Worm (Caenorhabditis elegans) whole organism, L4 larva: ENCODE results near the gene C34E10.12.
A peak's percentile ranks its signal among the peaks of the same experiment; 100 is the strongest.

Experiments used
- F10B5.3 ChIP-seq: sonication (generic microtip); optimal IDR thresholded peaks from 2 replicates; lab custom pipeline; 2016; ENCODE audit warnings: mild to moderate bottlenecking, missing genetic modification characterization, missing compliant biosample characterization
- R02D3.7 ChIP-seq: fragments of 150-350 bp; sonication (generic microtip); optimal IDR thresholded peaks from 3 replicates; lab custom pipeline; 2014; ENCODE audit warnings: missing biosample characterization, missing genetic modification characterization
- T20F7.1 ChIP-seq: fragments of 200-800 bp; sonication (Bioruptor generic); optimal IDR thresholded peaks from 2 replicates; lab custom pipeline; 2018; ENCODE audit warnings: mild to moderate bottlenecking, missing genetic modification characterization, missing compliant biosample characterization
- aha-1 ChIP-seq: fragments of 150-350 bp; peaks from one replicate; lab custom pipeline; 2014; ENCODE audit warnings: missing biosample characterization, missing genetic modification characterization
- ces-1 ChIP-seq: fragments of 150-350 bp; sonication (generic microtip); optimal IDR thresholded peaks from 4 replicates; lab custom pipeline; 2014; ENCODE audit warnings: missing biosample characterization, missing genetic modification reagents, missing genetic modification characterization
- ctbp-1 ChIP-seq: fragments of 200-800 bp; sonication (Bioruptor generic); IDR thresholded peaks from 2 replicates; pipeline ENCODE4 v1.3.6; 2022; ENCODE audit warnings: missing genetic modification reagents, missing genetic modification characterization, missing compliant biosample characterization
- daf-16 ChIP-seq, 3 experiments: sonication (generic microtip); optimal IDR thresholded peaks; 2 replicates each; lab custom pipeline; 2016 to 2017; ENCODE audit warnings: missing genetic modification characterization in 3 of 3, missing genetic modification reagents in 3 of 3, mild to moderate bottlenecking in 2 of 3, missing compliant biosample characterization in 2 of 3, missing biosample characterization in 1 of 3, moderate library complexity in 1 of 3
- daf-19 ChIP-seq: fragments of 200-800 bp; sonication (Bioruptor generic); conservative IDR thresholded peaks from 2 replicates; pipeline ENCODE4 v1.3.6; 2022; ENCODE audit warnings: missing genetic modification characterization, missing compliant biosample characterization
- daf-8 ChIP-seq: fragments of 200-800 bp; sonication (Bioruptor generic); IDR thresholded peaks from 2 replicates; pipeline ENCODE4 v1.3.6; 2022; ENCODE audit warnings: missing genetic modification characterization, missing compliant biosample characterization
- dmd-6 ChIP-seq: fragments of 200-800 bp; sonication (Bioruptor generic); IDR thresholded peaks from 2 replicates; pipeline ENCODE4 v1.3.6; 2022; ENCODE audit warnings: missing genetic modification reagents, missing genetic modification characterization, missing compliant biosample characterization
- dmd-9 ChIP-seq: fragments of 200-800 bp; sonication (Bioruptor generic); IDR thresholded peaks from 2 replicates; pipeline ENCODE4 v1.3.6; 2022; ENCODE audit warnings: missing genetic modification reagents, missing genetic modification characterization, missing compliant biosample characterization
- dpl-1 ChIP-seq: fragments of 150-350 bp; optimal IDR thresholded peaks from 2 replicates; lab custom pipeline; 2014; ENCODE audit warnings: missing biosample characterization, missing genetic modification reagents, missing genetic modification characterization
- dve-1 ChIP-seq: sonication (generic microtip); optimal IDR thresholded peaks from 2 replicates; lab custom pipeline; 2017; ENCODE audit warnings: antibody characterized with exemption, mild to moderate bottlenecking, missing genetic modification characterization, missing compliant biosample characterization; ENCODE audit not compliant: insufficient read depth
- egl-27 ChIP-seq: sonication (generic microtip); optimal IDR thresholded peaks from 3 replicates; lab custom pipeline; 2017; ENCODE audit warnings: missing biosample characterization, missing genetic modification reagents, missing genetic modification characterization
- fkh-10 ChIP-seq: fragments of 150-350 bp; optimal IDR thresholded peaks from 2 replicates; lab custom pipeline; 2014; ENCODE audit warnings: missing biosample characterization, missing genetic modification reagents, missing genetic modification characterization
- hlh-11 ChIP-seq: fragments of 200-800 bp; sonication (Bioruptor generic); optimal IDR thresholded peaks from 2 replicates; lab custom pipeline; 2018; ENCODE audit warnings: mild to moderate bottlenecking, missing genetic modification characterization, missing compliant biosample characterization
- hmg-1.1 ChIP-seq: fragments of 200-800 bp; sonication (Bioruptor generic); IDR thresholded peaks from 2 replicates; pipeline ENCODE4 v1.3.6; 2022; ENCODE audit warnings: missing genetic modification reagents, missing genetic modification characterization, missing compliant biosample characterization
- lin-1 ChIP-seq: fragments of 200-800 bp; sonication (Bioruptor generic); IDR thresholded peaks from 2 replicates; pipeline ENCODE4 v1.3.6; 2022; ENCODE audit warnings: missing genetic modification reagents, missing genetic modification characterization, missing compliant biosample characterization
- lin-13 ChIP-seq: fragments of 150-350 bp; optimal IDR thresholded peaks from 2 replicates; lab custom pipeline; 2014; ENCODE audit warnings: missing biosample characterization, missing genetic modification reagents, missing genetic modification characterization
- lin-29 ChIP-seq: fragments of 200-800 bp; sonication (Bioruptor generic); IDR thresholded peaks from 2 replicates; pipeline ENCODE4 v1.3.6; 2022; ENCODE audit warnings: missing genetic modification reagents, missing genetic modification characterization, missing compliant biosample characterization
- lsy-2 ChIP-seq, 2 experiments: fragments of 150-350 bp in 1 of 2; sonication (generic microtip) in 1 of 2; optimal IDR thresholded peaks; 2 replicates each; lab custom pipeline; 2014 to 2017; ENCODE audit warnings: missing biosample characterization in 2 of 2, missing genetic modification characterization in 2 of 2
- madf-5 ChIP-seq, 2 experiments: fragments of 200-800 bp; sonication (Bioruptor generic); IDR thresholded peaks; 2 replicates each; pipeline ENCODE4 v1.3.6; 2022; ENCODE audit warnings: missing compliant biosample characterization in 2 of 2, missing genetic modification characterization in 2 of 2
- madf-9 ChIP-seq: fragments of 200-800 bp; sonication (Bioruptor generic); conservative IDR thresholded peaks from 2 replicates; pipeline ENCODE4 v1.3.6; 2022; ENCODE audit warnings: missing genetic modification reagents, missing genetic modification characterization, missing compliant biosample characterization
- mdl-1 ChIP-seq, 2 experiments: fragments of 150-350 bp in 1 of 2; sonication (generic microtip) in 1 of 2; optimal IDR thresholded peaks; 2 replicates each; lab custom pipeline; 2014 to 2017; ENCODE audit warnings: missing biosample characterization in 2 of 2, missing genetic modification characterization in 2 of 2
- mep-1 ChIP-seq: fragments of 150-350 bp; sonication (generic microtip); optimal IDR thresholded peaks from 3 replicates; lab custom pipeline; 2014; ENCODE audit warnings: missing biosample characterization, missing genetic modification characterization
- nhr-10 ChIP-seq: fragments of 150-350 bp; optimal IDR thresholded peaks from 2 replicates; lab custom pipeline; 2014; ENCODE audit warnings: missing biosample characterization, missing genetic modification characterization
- nhr-11 ChIP-seq: fragments of 150-350 bp; optimal IDR thresholded peaks from 2 replicates; lab custom pipeline; 2014; ENCODE audit warnings: missing biosample characterization, missing genetic modification characterization
- nhr-25 ChIP-seq: sonication (generic microtip); optimal IDR thresholded peaks from 2 replicates; lab custom pipeline; 2017; ENCODE audit warnings: missing genetic modification characterization, mild to moderate bottlenecking, missing compliant biosample characterization, antibody characterized with exemption, moderate library complexity, borderline replicate concordance; ENCODE audit not compliant: insufficient read depth
- nhr-28 ChIP-seq: fragments of 150-350 bp; optimal IDR thresholded peaks from 2 replicates; lab custom pipeline; 2014; ENCODE audit warnings: missing biosample characterization, missing genetic modification characterization
- nhr-41 ChIP-seq: fragments of 200-800 bp; sonication (Bioruptor generic); IDR thresholded peaks from 2 replicates; pipeline ENCODE4 v1.3.6; 2022; ENCODE audit warnings: missing genetic modification reagents, missing genetic modification characterization, missing compliant biosample characterization
- nhr-6 ChIP-seq: fragments of 150-350 bp; optimal IDR thresholded peaks from 2 replicates; lab custom pipeline; 2014; ENCODE audit warnings: missing biosample characterization, missing genetic modification characterization
- nhr-77 ChIP-seq: fragments of 150-350 bp; optimal IDR thresholded peaks from 2 replicates; lab custom pipeline; 2014; ENCODE audit warnings: missing biosample characterization, missing genetic modification characterization
- php-3 ChIP-seq: fragments of 200-800 bp; sonication (Bioruptor generic); IDR thresholded peaks from 2 replicates; pipeline ENCODE4 v1.3.6; 2022; ENCODE audit warnings: missing genetic modification reagents, missing genetic modification characterization, missing compliant biosample characterization
- pqm-1 ChIP-seq: sonication (generic microtip); optimal IDR thresholded peaks from 2 replicates; lab custom pipeline; 2017; ENCODE audit warnings: missing biosample characterization, missing genetic modification characterization
- saeg-2 ChIP-seq: fragments of 200-800 bp; sonication (Bioruptor generic); IDR thresholded peaks from 2 replicates; pipeline ENCODE4 v1.3.6; 2022; ENCODE audit warnings: missing genetic modification reagents, missing genetic modification characterization, missing compliant biosample characterization
- snpc-1.2 ChIP-seq: fragments of 200-800 bp; sonication (Bioruptor generic); IDR thresholded peaks from 2 replicates; pipeline ENCODE4 v1.3.6; 2022; ENCODE audit warnings: missing genetic modification reagents, missing genetic modification characterization, missing compliant biosample characterization
- spr-3 ChIP-seq: fragments of 200-800 bp; sonication (Bioruptor generic); optimal IDR thresholded peaks from 2 replicates; lab custom pipeline; 2018; ENCODE audit warnings: mild to moderate bottlenecking, missing genetic modification characterization, missing compliant biosample characterization
- tra-1 ChIP-seq: fragments of 200-800 bp; sonication (Bioruptor generic); IDR thresholded peaks from 2 replicates; pipeline ENCODE4 v1.3.6; 2022; ENCODE audit warnings: missing genetic modification reagents, missing genetic modification characterization, missing compliant biosample characterization
- unc-130 ChIP-seq: sonication (generic microtip); optimal IDR thresholded peaks from 2 replicates; lab custom pipeline; 2016; ENCODE audit warnings: missing genetic modification reagents, missing genetic modification characterization, missing compliant biosample characterization
- unc-62 ChIP-seq, 3 experiments: fragments of 150-350 bp in 1 of 3; sonication (generic microtip); optimal IDR thresholded peaks in 2 of 3; peaks in 1 of 3; 1 replicate in 1 of 3; 2 replicates in 2 of 3; lab custom pipeline; 2014 to 2017; ENCODE audit warnings: missing biosample characterization in 3 of 3, missing genetic modification characterization in 3 of 3, missing genetic modification reagents in 3 of 3, missing genotype in 1 of 3
- vab-7 ChIP-seq: fragments of 200-800 bp; sonication (Bioruptor generic); IDR thresholded peaks from 2 replicates; pipeline ENCODE4 v1.3.6; 2022; ENCODE audit warnings: missing genetic modification reagents, missing genetic modification characterization, missing compliant biosample characterization
- zfp-3 ChIP-seq: fragments of 200-800 bp; sonication (Bioruptor generic); conservative IDR thresholded peaks from 2 replicates; pipeline ENCODE4 v1.3.6; 2022; ENCODE audit warnings: missing genetic modification reagents, missing genetic modification characterization, missing compliant biosample characterization

C34E10.12 gene

ce11 chrIII:5269814-5270213, 42.1 kb upstream of the C34E10.12 start, which contains the start of gene ZC395.4:
Gene ZC395.4 (plus strand): TSS chrIII:5270114.
- TF ChIP-seq nhr-10 (tag; lab: Kevin White, UChicago) = no peak

ce11 chrIII:5268486-5268885, 40.8 kb upstream of the C34E10.12 start:
- no peak for TF ChIP-seq dmd-9 (GFP tag; lab: Robert Waterston, UW)
- peak; percentile 38 for TF ChIP-seq mep-1 (tag; lab: Kevin White, UChicago)
- peak; percentile 62 for TF ChIP-seq dve-1 (tag; lab: Kevin White, UChicago)
- no peak for TF ChIP-seq daf-16 (GFP tag; optimal IDR thresholded peaks at IDR 0.05; lab: Kevin White, UChicago)
- peak; percentile 64 for TF ChIP-seq daf-16 (tag; optimal IDR thresholded peaks at IDR 0.05; lab: Kevin White, UChicago)
- no peak for TF ChIP-seq zfp-3 (GFP tag; lab: Robert Waterston, UW)
- TF ChIP-seq snpc-1.2 (GFP tag; lab: Robert Waterston, UW) = no peak
- TF ChIP-seq daf-8 (GFP tag; lab: Robert Waterston, UW) = no peak
- peak; percentile 83 for TF ChIP-seq nhr-77 (tag; lab: Kevin White, UChicago)

- TF ChIP-seq dmd-6 (GFP tag; lab: Robert Waterston, UW) (no peak; the same call in 1 of the 2 replicates), pqm-1 (tag; lab: Kevin White, UChicago) (peak; percentile 54), lin-1 (GFP tag; lab: Robert Waterston, UW) (no peak), tra-1 (GFP tag; lab: Robert Waterston, UW) (no peak), nhr-25 (tag; lab: Kevin White, UChicago) (no peak), hmg-1.1 (GFP tag; lab: Robert Waterston, UW) (no peak), fkh-10 (GFP tag; lab: Kevin White, UChicago) (no peak), aha-1 (tag; lab: Kevin White, UChicago) (no peak), unc-62 (GFP tag; optimal IDR thresholded peaks at IDR 0.05 in 1 of 2; lab: Kevin White, UChicago) (peak in 1 of 2 experiments; percentile 86), unc-62 (tag; optimal IDR thresholded peaks at IDR 0.05; lab: Kevin White, UChicago) (no peak), spr-3 (GFP tag; lab: Kevin White, UChicago) (no peak), madf-9 (GFP tag; lab: Robert Waterston, UW) (no peak), ces-1 (no peak), php-3 (GFP tag; lab: Robert Waterston, UW) (0 out of 2 replicates have a peak, but pooled peaks have one; percentile 44), unc-130 (GFP tag; lab: Kevin White, UChicago) (no peak), dpl-1 (GFP tag; lab: Kevin White, UChicago) (no peak), lin-13 (no peak), mdl-1 (tag; optimal IDR thresholded peaks at IDR 0.05; lab: Kevin White, UChicago) (peak in 1 of 2 experiments; percentile 27), nhr-6 (tag; lab: Kevin White, UChicago) (no peak), daf-19 (no peak), lsy-2 (tag; optimal IDR thresholded peaks at IDR 0.05; lab: Kevin White, UChicago) (no peak), R02D3.7 (tag; lab: Kevin White, UChicago) (no peak), madf-5 (GFP tag; IDR thresholded peaks at IDR 0.05; lab: Robert Waterston, UW) (no peak), nhr-28 (tag; lab: Kevin White, UChicago) (peak; percentile 12), dve-1 (tag; lab: Kevin White, UChicago) (peak; percentile 81), ctbp-1 (GFP tag; lab: Robert Waterston, UW) (no peak), snpc-1.2 (GFP tag; lab: Robert Waterston, UW) (no peak), F10B5.3 (no peak), T20F7.1 (GFP tag; lab: Kevin White, UChicago) (peak; percentile 10), egl-27 (no peak), saeg-2 (GFP tag; lab: Robert Waterston, UW) (no peak), daf-16 (GFP tag; optimal IDR thresholded peaks at IDR 0.05; lab: Kevin White, UChicago) (no peak), daf-16 (tag; optimal IDR thresholded peaks at IDR 0.05; lab: Kevin White, UChicago) (peak; percentile 96), nhr-11 (tag; lab: Kevin White, UChicago) (no peak), vab-7 (GFP tag; lab: Robert Waterston, UW) (no peak), nhr-41 (no peak), lin-29 (GFP tag; lab: Robert Waterston, UW) (no peak), hlh-11 (tag; lab: Kevin White, UChicago) (peak; percentile 23)
- TF ChIP-seq, all 104 proteins: peak for 9
Observed at ce11 chrIII:5267217-5267906, 39.7 kb upstream of the C34E10.12 start, which contains the start of gene ZC395.5. Gene ZC395.5 (plus strand): TSS chrIII:5267848.
